Worm (Caenorhabditis elegans): ENCODE results near the gene F34H10.1.

DNA sequence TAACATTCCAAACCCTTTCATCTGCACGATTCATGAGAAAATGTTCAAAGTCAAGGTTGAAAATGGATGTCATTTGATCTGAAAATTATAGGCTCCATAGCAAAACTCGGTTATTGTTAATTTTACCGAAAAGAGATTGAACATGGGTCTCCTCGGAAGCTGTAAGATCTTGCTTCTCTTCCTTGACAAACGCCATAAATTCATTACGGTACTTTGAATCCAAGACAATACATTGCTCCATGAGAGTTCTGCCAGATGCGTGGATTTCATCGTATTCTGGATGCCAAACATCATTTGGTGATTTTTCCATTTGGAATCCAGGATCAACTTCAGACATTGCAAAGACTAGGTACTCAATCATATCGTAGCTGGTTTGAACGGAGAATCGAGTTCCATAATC, 40.0 kb downstream of the F34H10.1 start:
- TF ChIP-seq efl-1 (optimal IDR thresholded peaks at IDR 0.05) (no peak), efl-1 (GFP tag; optimal IDR thresholded peaks at IDR 0.05 in 1 of 2) (no peak), elt-2 (tag; optimal IDR thresholded peaks at IDR 0.05) (no peak), rnt-1 (tag; optimal IDR thresholded peaks at IDR 0.05) (no peak), skn-1 (tag; optimal IDR thresholded peaks at IDR 0.05) (no peak), grh-1 (GFP tag; IDR thresholded peaks at IDR 0.05) (no peak), unc-98 (GFP tag; IDR thresholded peaks at IDR 0.05) (no peak), unc-62 (GFP tag; optimal IDR thresholded peaks at IDR 0.05) (no peak)

Measured in whole organism, L1 larva.